Fruit fly (Drosophila melanogaster) whole organism, embryonic: ENCODE results near the gene CG1983.
A peak's percentile ranks its signal among the peaks of the same experiment; 100 is the strongest.

Experiments used
- Aef1 ChIP-seq: fragments of 200-800 bp; sonication (Bioruptor generic); IDR thresholded peaks from 3 replicates; pipeline ENCODE4 v1.3.6; 2022; ENCODE audit warnings: missing biosample characterization, missing genetic modification characterization
- Bdp1 ChIP-seq: fragments of 200-800 bp; sonication (Bioruptor generic); optimal IDR thresholded peaks from 3 replicates; lab custom pipeline; 2016; ENCODE audit warnings: missing biosample characterization, missing genetic modification characterization
- BtbVII ChIP-seq: fragments of 200-800 bp; sonication (Bioruptor generic); optimal IDR thresholded peaks from 3 replicates; lab custom pipeline; 2017; ENCODE audit warnings: missing biosample characterization, mild to moderate bottlenecking, missing genetic modification characterization
- CG10654 ChIP-seq: fragments of 200-800 bp; sonication (Bioruptor generic); optimal IDR thresholded peaks from 2 replicates; lab custom pipeline; 2016; ENCODE audit warnings: missing biosample characterization, missing genetic modification characterization
- CG11723 ChIP-seq: fragments of 200-800 bp; sonication (Bioruptor generic); optimal IDR thresholded peaks from 2 replicates; lab custom pipeline; 2017; ENCODE audit warnings: missing biosample characterization, mild to moderate bottlenecking, missing genetic modification characterization
- CG14860 ChIP-seq: fragments of 200-800 bp; sonication (Bioruptor generic); IDR thresholded peaks from 3 replicates; pipeline ENCODE4 v1.3.6; 2022; ENCODE audit warnings: missing biosample characterization, missing genetic modification characterization; ENCODE audit not compliant: partially characterized antibody
- CG15011 ChIP-seq: fragments of 200-800 bp; sonication (Bioruptor generic); optimal IDR thresholded peaks from 3 replicates; lab custom pipeline; 2018; ENCODE audit warnings: missing biosample characterization, mild to moderate bottlenecking, missing genetic modification characterization
- CG1647 ChIP-seq: fragments of 200-800 bp; sonication (Bioruptor generic); optimal IDR thresholded peaks from 3 replicates; lab custom pipeline; 2016; ENCODE audit warnings: missing biosample characterization, missing genetic modification characterization
- CG18262 ChIP-seq: fragments of 200-800 bp; optimal IDR thresholded peaks from 3 replicates; lab custom pipeline; 2019; ENCODE audit warnings: missing biosample characterization, mild to moderate bottlenecking, missing genetic modification characterization, moderate library complexity
- CG2116 ChIP-seq: fragments of 200-800 bp; sonication (Bioruptor generic); optimal IDR thresholded peaks from 3 replicates; lab custom pipeline; 2018; ENCODE audit warnings: missing biosample characterization, mild to moderate bottlenecking, missing genetic modification characterization
- CG3838 ChIP-seq: fragments of 200-800 bp; sonication (Bioruptor generic); optimal IDR thresholded peaks from 3 replicates; lab custom pipeline; 2016; ENCODE audit warnings: missing biosample characterization, missing genetic modification characterization
- CG4820 ChIP-seq: fragments of 200-800 bp; sonication (Bioruptor generic); optimal IDR thresholded peaks from 3 replicates; lab custom pipeline; 2016; ENCODE audit warnings: missing biosample characterization, missing genetic modification characterization
- CG6654 ChIP-seq: fragments of 200-800 bp; sonication (Bioruptor generic); optimal IDR thresholded peaks from 2 replicates; lab custom pipeline; 2017; ENCODE audit warnings: missing biosample characterization, mild to moderate bottlenecking, missing genetic modification characterization
- CG6683 ChIP-seq: fragments of 200-800 bp; sonication (Bioruptor generic); optimal IDR thresholded peaks from 2 replicates; lab custom pipeline; 2017; ENCODE audit warnings: missing biosample characterization, mild to moderate bottlenecking, missing genetic modification characterization, missing genetic modification reagents
- CG7745 ChIP-seq: fragments of 200-800 bp; sonication (Bioruptor generic); optimal IDR thresholded peaks from 2 replicates; lab custom pipeline; 2018; ENCODE audit warnings: missing biosample characterization, mild to moderate bottlenecking, missing genetic modification characterization, moderate library complexity
- CG7786 ChIP-seq: fragments of 200-800 bp; sonication (Bioruptor generic); optimal IDR thresholded peaks from 2 replicates; lab custom pipeline; 2016; ENCODE audit warnings: missing biosample characterization, missing genetic modification characterization
- CG9876 ChIP-seq: fragments of 200-800 bp; sonication (Bioruptor generic); optimal IDR thresholded peaks from 2 replicates; lab custom pipeline; 2016; ENCODE audit warnings: missing biosample characterization, missing genetic modification characterization
- CHES-1-like ChIP-seq: fragments of 200-800 bp; sonication (Bioruptor generic); optimal IDR thresholded peaks from 2 replicates; lab custom pipeline; 2016; ENCODE audit warnings: missing biosample characterization, missing genetic modification characterization
- CrebB ChIP-seq: fragments of 200-800 bp; sonication (Bioruptor generic); optimal IDR thresholded peaks from 3 replicates; lab custom pipeline; 2018; ENCODE audit warnings: missing biosample characterization, mild to moderate bottlenecking, missing genetic modification characterization
- E2f1 ChIP-seq: fragments of 200-800 bp; sonication (Bioruptor generic); IDR thresholded peaks from 2 replicates; pipeline ENCODE4 v1.3.6; 2022; ENCODE audit warnings: missing biosample characterization, missing genetic modification characterization
- E2f2 ChIP-seq: fragments of 200-800 bp; sonication (Bioruptor generic); IDR thresholded peaks from 2 replicates; pipeline ENCODE4 v1.3.6; 2022; ENCODE audit warnings: missing biosample characterization, missing genetic modification characterization
- Gug ChIP-seq: fragments of 200-800 bp; sonication (Bioruptor generic); IDR thresholded peaks from 4 replicates; pipeline ENCODE4 v1.3.6; 2022; ENCODE audit warnings: missing biosample characterization, missing genetic modification characterization
- HLH3B ChIP-seq: fragments of 200-800 bp; sonication (Bioruptor generic); IDR thresholded peaks from 2 replicates; pipeline ENCODE4 v1.3.6; 2022; ENCODE audit warnings: missing biosample characterization, missing genetic modification characterization
- HLHmδ ChIP-seq: fragments of 200-800 bp; sonication (Bioruptor generic); optimal IDR thresholded peaks from 2 replicates; lab custom pipeline; 2018; ENCODE audit warnings: missing biosample characterization, mild to moderate bottlenecking, missing genetic modification characterization, moderate library complexity
- Lpt ChIP-seq: fragments of >200 bp; optimal IDR thresholded peaks from 2 replicates; lab custom pipeline; 2018; ENCODE audit warnings: missing biosample characterization, missing genetic modification characterization
- Optix ChIP-seq: fragments of 200-800 bp; sonication (Bioruptor generic); IDR thresholded peaks from 3 replicates; pipeline ENCODE4 v1.3.6; 2022; ENCODE audit warnings: missing biosample characterization, missing genetic modification characterization
- abd-A ChIP-seq: fragments of 200-800 bp; sonication (Bioruptor generic); optimal IDR thresholded peaks from 3 replicates; lab custom pipeline; 2019; ENCODE audit warnings: missing biosample characterization, mild to moderate bottlenecking, missing genetic modification characterization, moderate library complexity
- cas ChIP-seq: fragments of 200-800 bp; sonication (Bioruptor generic); IDR thresholded peaks from 2 replicates; pipeline ENCODE4 v1.3.6; 2022; ENCODE audit warnings: missing biosample characterization, missing genetic modification characterization
- dati ChIP-seq: fragments of 200-800 bp; sonication (Bioruptor generic); IDR thresholded peaks from 2 replicates; pipeline ENCODE4 v1.3.6; 2022; ENCODE audit warnings: missing biosample characterization, missing genetic modification characterization
- dmrt11E ChIP-seq: fragments of 200-800 bp; sonication (Bioruptor generic); optimal IDR thresholded peaks from 3 replicates; lab custom pipeline; 2018; ENCODE audit warnings: missing biosample characterization, mild to moderate bottlenecking, missing genetic modification characterization, moderate library complexity
- dysf ChIP-seq: fragments of 200-800 bp; sonication (Bioruptor generic); IDR thresholded peaks from 3 replicates; pipeline ENCODE4 v1.3.6; 2022; ENCODE audit warnings: missing biosample characterization, missing genetic modification characterization
- emc ChIP-seq: fragments of 200-800 bp; sonication (Bioruptor generic); optimal IDR thresholded peaks from 2 replicates; lab custom pipeline; 2016; ENCODE audit warnings: missing biosample characterization, missing genetic modification characterization
- grn ChIP-seq: fragments of 200-800 bp; sonication (Bioruptor generic); optimal IDR thresholded peaks from 3 replicates; lab custom pipeline; 2017; ENCODE audit warnings: missing biosample characterization, missing genetic modification characterization
- h ChIP-seq: fragments of >200 bp; optimal IDR thresholded peaks from 2 replicates; lab custom pipeline; 2017
- maf-S ChIP-seq: fragments of 200-800 bp; sonication (Bioruptor generic); optimal IDR thresholded peaks from 2 replicates; lab custom pipeline; 2016; ENCODE audit warnings: missing biosample characterization, missing genetic modification characterization
- pita ChIP-seq: fragments of 200-800 bp; sonication (Bioruptor generic); optimal IDR thresholded peaks from 2 replicates; lab custom pipeline; 2017; ENCODE audit warnings: missing biosample characterization, mild to moderate bottlenecking, missing genetic modification characterization
- pum ChIP-seq: fragments of 200-800 bp; sonication (Bioruptor generic); optimal IDR thresholded peaks from 2 replicates; lab custom pipeline; 2016; ENCODE audit warnings: missing biosample characterization, missing genetic modification characterization
- repo ChIP-seq: fragments of 200-800 bp; sonication (Bioruptor generic); optimal IDR thresholded peaks from 2 replicates; lab custom pipeline; 2016; ENCODE audit warnings: missing biosample characterization, missing genetic modification characterization
- run ChIP-seq: fragments of 200-800 bp; sonication (Bioruptor generic); optimal IDR thresholded peaks from 3 replicates; lab custom pipeline; 2018; ENCODE audit warnings: missing biosample characterization, mild to moderate bottlenecking, missing genetic modification characterization
- sim ChIP-seq: fragments of 200-800 bp; sonication (Bioruptor generic); IDR thresholded peaks from 2 replicates; pipeline ENCODE4 v1.3.6; 2022; ENCODE audit warnings: missing biosample characterization, missing genetic modification characterization
- slp2 ChIP-seq: fragments of 200-800 bp; sonication (Bioruptor generic); optimal IDR thresholded peaks from 2 replicates; lab custom pipeline; 2016; ENCODE audit warnings: missing biosample characterization, missing genetic modification characterization
- so ChIP-seq: fragments of 200-800 bp; sonication (Bioruptor generic); IDR thresholded peaks from 3 replicates; pipeline ENCODE4 v1.3.6; 2022; ENCODE audit warnings: missing biosample characterization, missing genetic modification characterization
- tio ChIP-seq: fragments of 200-800 bp; sonication (Bioruptor generic); optimal IDR thresholded peaks from 2 replicates; lab custom pipeline; 2017; ENCODE audit warnings: missing biosample characterization, missing genetic modification characterization, inconsistent platforms
- tna ChIP-seq: fragments of 200-800 bp; sonication (Bioruptor generic); IDR thresholded peaks from 2 replicates; pipeline ENCODE4 v1.3.6; 2022; ENCODE audit warnings: missing biosample characterization, missing genetic modification characterization; ENCODE audit not compliant: partially characterized antibody
- toy ChIP-seq: fragments of 200-800 bp; sonication (Bioruptor generic); IDR thresholded peaks from 2 replicates; pipeline ENCODE4 v1.3.6; 2022; ENCODE audit warnings: missing biosample characterization, missing genetic modification characterization
- twi ChIP-seq: fragments of 200-800 bp; optimal IDR thresholded peaks from 2 replicates; lab custom pipeline; 2019; ENCODE audit warnings: missing biosample characterization, mild to moderate bottlenecking, missing genetic modification characterization, moderate library complexity
- unc-4 ChIP-seq: fragments of 200-800 bp; sonication (Bioruptor generic); IDR thresholded peaks from 2 replicates; pipeline ENCODE4 v1.3.6; 2022; ENCODE audit warnings: missing biosample characterization, missing genetic modification characterization; ENCODE audit not compliant: partially characterized antibody
- usp ChIP-seq: fragments of >200 bp; optimal IDR thresholded peaks from 2 replicates; lab custom pipeline; 2017; ENCODE audit warnings: missing biosample characterization, missing genetic modification characterization
- wek ChIP-seq: fragments of 200-800 bp; sonication (Bioruptor generic); optimal IDR thresholded peaks from 3 replicates; lab custom pipeline; 2018; ENCODE audit warnings: missing biosample characterization, mild to moderate bottlenecking, missing genetic modification characterization, moderate library complexity
- zen2 ChIP-seq: fragments of 200-800 bp; sonication (Bioruptor generic); IDR thresholded peaks from 3 replicates; pipeline ENCODE4 v1.3.6; 2022; ENCODE audit warnings: missing biosample characterization, missing genetic modification characterization; ENCODE audit not compliant: partially characterized antibody

CG1983 gene

DNA sequence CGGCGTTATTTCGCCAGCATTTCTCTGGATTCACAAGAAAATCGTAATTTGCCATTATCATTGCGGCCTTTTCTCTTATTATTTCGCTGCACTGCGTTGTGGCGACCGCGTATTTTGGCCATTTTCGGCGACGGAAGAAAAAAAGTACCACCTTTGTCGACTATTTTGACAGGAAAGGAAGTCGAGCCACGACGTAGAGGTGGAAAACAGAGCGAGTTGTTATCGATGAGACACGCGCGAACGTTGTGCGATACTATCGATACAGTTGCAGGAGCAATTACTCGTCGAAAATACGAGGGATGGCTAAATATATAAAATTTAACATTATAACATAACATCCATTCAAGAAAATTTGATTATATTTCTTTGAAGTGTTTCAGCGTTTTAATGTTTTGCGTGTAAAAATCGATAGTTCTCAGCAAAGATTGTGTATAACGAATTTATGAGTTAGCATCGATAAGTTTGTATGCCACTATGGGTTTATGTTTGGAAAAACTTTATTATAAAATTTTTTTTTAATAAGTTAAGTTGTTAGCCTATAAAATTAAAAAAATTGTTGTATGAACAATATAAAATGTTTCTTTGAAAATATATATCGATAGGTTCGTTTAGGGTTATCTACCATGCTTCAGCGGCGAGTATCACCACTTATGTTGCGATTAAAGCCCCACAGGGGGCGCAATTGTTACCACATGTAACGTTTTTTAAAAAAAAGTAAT, 31.4 kb upstream of the CG1983 start, which contains the start of gene RpS7 (continued):
- TF ChIP-seq Optix: peak; percentile 69; the same call in 2 of the 3 replicates
- peak; percentile 96 for TF ChIP-seq HLHmδ (GFP tag; lab: Kevin White, UChicago)
- TF ChIP-seq CG3838: peak; percentile 1
- TF ChIP-seq CrebB: peak; percentile 84
- peak; percentile 67 for TF ChIP-seq run
- TF ChIP-seq zen2 (GFP tag; lab: Robert Waterston, UW): peak; percentile 94
- TF ChIP-seq emc (GFP tag; lab: Kevin White, UChicago): peak; percentile 18
- TF ChIP-seq Bdp1: peak; percentile 53
- no peak for TF ChIP-seq CG4820 (GFP tag; lab: Kevin White, UChicago)
- peak; percentile 46 for TF ChIP-seq CG6683 (GFP tag; lab: Kevin White, UChicago)
- TF ChIP-seq CG11723: peak; percentile 60
- TF ChIP-seq pum (GFP tag; lab: Kevin White, UChicago): no peak
- TF ChIP-seq CG7786 (GFP tag; lab: Kevin White, UChicago): no peak
- TF ChIP-seq tna (GFP tag; lab: Robert Waterston, UW): peak; percentile 93
- 0 out of 3 replicates have a peak, but pooled peaks have one; percentile 31 for TF ChIP-seq so
- no peak for TF ChIP-seq usp (GFP tag; lab: Kevin White, UChicago)
- TF ChIP-seq pita (GFP tag; lab: Kevin White, UChicago): no peak
- peak; percentile 0 for TF ChIP-seq twi
- TF ChIP-seq HLH3B (GFP tag; lab: Robert Waterston, UW): peak; percentile 70
- peak; percentile 92 for TF ChIP-seq CG2116 (GFP tag; lab: Kevin White, UChicago)
- peak; percentile 37 for TF ChIP-seq slp2
- TF ChIP-seq grn: peak; percentile 5
- TF ChIP-seq repo (GFP tag; lab: Kevin White, UChicago): peak; percentile 6
- TF ChIP-seq Gug (GFP tag; lab: Robert Waterston, UW): peak; percentile 72; the same call in 3 of the 4 replicates
- no peak for TF ChIP-seq dati
- peak; percentile 84 for TF ChIP-seq BtbVII
- peak; percentile 48; the same call in 2 of the 3 replicates for TF ChIP-seq Aef1
- TF ChIP-seq tio: peak; percentile 58
- peak; percentile 32 for TF ChIP-seq CHES-1-like
- TF ChIP-seq CG10654 (GFP tag; lab: Kevin White, UChicago): peak; percentile 55
- TF ChIP-seq Lpt (GFP tag; lab: Kevin White, UChicago): no peak
- 0 out of 2 replicates have a peak, but pooled peaks have one; percentile 33 for TF ChIP-seq toy
- no peak for TF ChIP-seq cas (GFP tag; lab: Robert Waterston, UW)
- no peak for TF ChIP-seq abd-A (tag; lab: Kevin White, UChicago)
- TF ChIP-seq E2f1: peak; percentile 62
- no peak for TF ChIP-seq maf-S (GFP tag; lab: Kevin White, UChicago)
- TF ChIP-seq CG15011: peak; percentile 35
- TF ChIP-seq dysf (GFP tag; lab: Robert Waterston, UW): peak; percentile 73; the same call in 2 of the 3 replicates
- peak; percentile 98 for TF ChIP-seq CG14860 (GFP tag; lab: Robert Waterston, UW)
- peak; percentile 38 for TF ChIP-seq CG9876 (GFP tag; lab: Kevin White, UChicago)
- TF ChIP-seq sim: peak; percentile 60; the same call in 1 of the 2 replicates
- TF ChIP-seq CG6654: peak; percentile 39
- TF ChIP-seq unc-4 (GFP tag; lab: Robert Waterston, UW): peak; percentile 96
- TF ChIP-seq dmrt11E (tag; lab: Kevin White, UChicago): peak; percentile 45
- TF ChIP-seq wek (GFP tag; lab: Kevin White, UChicago): peak; percentile 88
- peak; percentile 30 for TF ChIP-seq CG1647
- TF ChIP-seq CG7745 (tag; lab: Kevin White, UChicago): no peak
- peak; percentile 69 for TF ChIP-seq CG18262 (tag; lab: Kevin White, UChicago)
- peak; percentile 44; the same call in 1 of the 2 replicates for TF ChIP-seq E2f2
- TF ChIP-seq h: no peak
